Worm (Caenorhabditis elegans): ENCODE results near the gene srd-32.

- no peak for TF ChIP-seq snpc-4 (tag; optimal IDR thresholded peaks at IDR 0.05)
- TF ChIP-seq unc-62 (GFP tag; optimal IDR thresholded peaks at IDR 0.05) = no peak
- no peak for TF ChIP-seq ztf-11 (tag; optimal IDR thresholded peaks at IDR 0.05)
- no peak for TF ChIP-seq nhr-237 (tag; optimal IDR thresholded peaks at IDR 0.05)
- TF ChIP-seq nhr-77 (tag; optimal IDR thresholded peaks at IDR 0.05) = no peak
- TF ChIP-seq ama-1 (optimal IDR thresholded peaks at IDR 0.05) = no peak
- TF ChIP-seq nhr-12 (tag; optimal IDR thresholded peaks at IDR 0.05) = no peak
These were observed 42.2 kb upstream of the srd-32 start, which contains the start of gene adss-1 for ce11 chrV:4823323-4823682.

Measured in whole organism, L3 larva.